Worm (Caenorhabditis elegans) whole organism, young adult: ENCODE measurements around the gene srh-148.

Experiments
- C06A6.2 ChIP-seq: fragments of 200-800 bp; sonication (Bioruptor generic); conservative IDR thresholded peaks from 2 replicates; pipeline ENCODE4 v1.3.6; 2022; ENCODE audit warnings: missing genetic modification characterization, missing compliant biosample characterization
- C17E4.6 ChIP-seq: fragments of 200-800 bp; sonication (Bioruptor generic); IDR thresholded peaks from 2 replicates; pipeline ENCODE4 v1.3.6; 2022; ENCODE audit warnings: missing genetic modification reagents, missing genetic modification characterization, missing compliant biosample characterization
- D2030.7 ChIP-seq: fragments of 200-800 bp; sonication (Bioruptor generic); IDR thresholded peaks from 2 replicates; pipeline ENCODE4 v1.3.6; 2022; ENCODE audit warnings: missing genetic modification reagents, missing genetic modification characterization, missing compliant biosample characterization
- F22D6.2 ChIP-seq: sonication (generic microtip); optimal IDR thresholded peaks from 2 replicates; lab custom pipeline; 2016; ENCODE audit warnings: mild to moderate bottlenecking, missing genetic modification characterization, missing compliant biosample characterization
- F33H1.4 ChIP-seq: fragments of 200-800 bp; sonication (Bioruptor generic); IDR thresholded peaks from 2 replicates; pipeline ENCODE4 v1.3.6; 2022; ENCODE audit warnings: missing genetic modification reagents, missing genetic modification characterization, missing compliant biosample characterization
- F55B11.4 ChIP-seq: sonication (generic microtip); optimal IDR thresholded peaks from 2 replicates; lab custom pipeline; 2016; ENCODE audit warnings: missing compliant biosample characterization, missing genetic modification characterization, borderline replicate concordance; ENCODE audit not compliant: insufficient read depth
- F57C9.4 ChIP-seq: sonication (generic microtip); optimal IDR thresholded peaks from 2 replicates; lab custom pipeline; 2017; ENCODE audit warnings: mild to moderate bottlenecking, missing genetic modification characterization, missing compliant biosample characterization
- Y53F4B.3 ChIP-seq: fragments of 200-800 bp; sonication (Bioruptor generic); IDR thresholded peaks from 2 replicates; pipeline ENCODE4 v1.3.6; 2022; ENCODE audit warnings: missing genetic modification reagents, missing genetic modification characterization, missing compliant biosample characterization
- Y56A3A.18 ChIP-seq: fragments of 200-800 bp; sonication (Bioruptor generic); IDR thresholded peaks from 2 replicates; pipeline ENCODE4 v1.3.6; 2022; ENCODE audit warnings: missing genetic modification reagents, missing genetic modification characterization, missing compliant biosample characterization
- Y67H2A.10 ChIP-seq: fragments of 200-800 bp; sonication (Bioruptor generic); conservative IDR thresholded peaks from 2 replicates; pipeline ENCODE4 v1.3.6; 2022; ENCODE audit warnings: missing genetic modification reagents, missing genetic modification characterization, missing compliant biosample characterization
- ZK185.1 ChIP-seq: sonication (generic microtip); optimal IDR thresholded peaks from 2 replicates; lab custom pipeline; 2016; ENCODE audit warnings: mild to moderate bottlenecking, missing genetic modification characterization, missing compliant biosample characterization; ENCODE audit not compliant: poor library complexity, severe bottlenecking
- aptf-3 ChIP-seq: fragments of 200-800 bp; sonication (Bioruptor generic); IDR thresholded peaks from 2 replicates; pipeline ENCODE4 v1.3.6; 2022; ENCODE audit warnings: missing genetic modification characterization, missing compliant biosample characterization
- bed-2 ChIP-seq: fragments of 200-800 bp; sonication (Bioruptor generic); IDR thresholded peaks from 2 replicates; pipeline ENCODE4 v1.3.6; 2022; ENCODE audit warnings: missing genetic modification reagents, missing genetic modification characterization, missing compliant biosample characterization
- ceh-100 ChIP-seq: fragments of 200-800 bp; sonication (Bioruptor generic); IDR thresholded peaks from 2 replicates; pipeline ENCODE4 v1.3.6; 2022; ENCODE audit warnings: missing genetic modification reagents, missing genetic modification characterization, missing compliant biosample characterization
- ceh-79 ChIP-seq: sonication (generic microtip); optimal IDR thresholded peaks from 2 replicates; lab custom pipeline; 2017; ENCODE audit warnings: mild to moderate bottlenecking, missing genetic modification characterization, missing compliant biosample characterization
- ceh-91 ChIP-seq: fragments of 200-800 bp; sonication (Bioruptor generic); IDR thresholded peaks from 2 replicates; pipeline ENCODE4 v1.3.6; 2022; ENCODE audit warnings: missing genetic modification reagents, missing genetic modification characterization, missing compliant biosample characterization
- dpff-1 ChIP-seq: sonication (generic microtip); optimal IDR thresholded peaks from 2 replicates; lab custom pipeline; 2017; ENCODE audit warnings: mild to moderate bottlenecking, missing genetic modification characterization, missing compliant biosample characterization
- dpl-1 ChIP-seq: fragments of 150-350 bp; optimal IDR thresholded peaks from 2 replicates; lab custom pipeline; 2014; ENCODE audit warnings: missing biosample characterization, missing genetic modification reagents, missing genetic modification characterization
- egl-44 ChIP-seq: fragments of 200-800 bp; sonication (Bioruptor generic); IDR thresholded peaks from 2 replicates; pipeline ENCODE4 v1.3.6; 2022; ENCODE audit warnings: missing genetic modification reagents, missing genetic modification characterization, missing compliant biosample characterization
- egrh-3 ChIP-seq: fragments of 200-800 bp; sonication (Bioruptor generic); IDR thresholded peaks from 2 replicates; pipeline ENCODE4 v1.3.6; 2022; ENCODE audit warnings: missing genetic modification reagents, missing genetic modification characterization, missing compliant biosample characterization
- ets-4 ChIP-seq: fragments of 200-800 bp; sonication (Bioruptor generic); optimal IDR thresholded peaks from 2 replicates; lab custom pipeline; 2018; ENCODE audit warnings: mild to moderate bottlenecking, missing genetic modification characterization, missing compliant biosample characterization
- hmg-20 ChIP-seq: fragments of 200-800 bp; sonication (Bioruptor generic); IDR thresholded peaks from 2 replicates; pipeline ENCODE4 v1.3.6; 2022; ENCODE audit warnings: missing genetic modification reagents, missing genetic modification characterization, missing compliant biosample characterization
- hsf-1 ChIP-seq: fragments of 200-800 bp; sonication (Bioruptor generic); IDR thresholded peaks from 2 replicates; pipeline ENCODE4 v1.3.6; 2022; ENCODE audit warnings: missing genetic modification reagents, missing genetic modification characterization, missing compliant biosample characterization
- lag-1 ChIP-seq: fragments of 200-800 bp; sonication (Bioruptor generic); IDR thresholded peaks from 2 replicates; pipeline ENCODE4 v1.3.6; 2022; ENCODE audit warnings: missing genetic modification reagents, missing genetic modification characterization, missing compliant biosample characterization
- lin-26 ChIP-seq: fragments of 200-800 bp; sonication (Bioruptor generic); IDR thresholded peaks from 2 replicates; pipeline ENCODE4 v1.3.6; 2022; ENCODE audit warnings: missing genetic modification reagents, missing genetic modification characterization, missing compliant biosample characterization
- lin-35 ChIP-seq, 3 experiments: fragments of 150-350 bp in 2 of 3; sonication (generic microtip) in 1 of 3; optimal IDR thresholded peaks; 2 replicates each; lab custom pipeline; 2014 to 2018; ENCODE audit warnings: missing biosample characterization in 3 of 3, missing genetic modification characterization in 3 of 3, missing genetic modification reagents in 3 of 3
- lin-40 ChIP-seq: sonication (generic microtip); optimal IDR thresholded peaks from 2 replicates; lab custom pipeline; 2016; ENCODE audit warnings: missing genetic modification characterization, mild to moderate bottlenecking, missing compliant biosample characterization, missing genotype, missing genetic modification reagents
- madf-10 ChIP-seq: sonication (generic microtip); optimal IDR thresholded peaks from 2 replicates; lab custom pipeline; 2016; ENCODE audit warnings: mild to moderate bottlenecking, missing genetic modification characterization, missing compliant biosample characterization
- madf-8 ChIP-seq: fragments of 200-800 bp; sonication (Bioruptor generic); conservative IDR thresholded peaks from 2 replicates; pipeline ENCODE4 v1.3.6; 2022; ENCODE audit warnings: missing genetic modification reagents, missing genetic modification characterization, missing compliant biosample characterization
- mcd-1 ChIP-seq: fragments of 200-800 bp; sonication (Bioruptor generic); IDR thresholded peaks from 2 replicates; pipeline ENCODE4 v1.3.6; 2022; ENCODE audit warnings: missing genetic modification reagents, missing genetic modification characterization, missing compliant biosample characterization
- nfya-2 ChIP-seq: fragments of 200-800 bp; sonication (Bioruptor generic); IDR thresholded peaks from 2 replicates; pipeline ENCODE4 v1.3.6; 2022; ENCODE audit warnings: missing genetic modification reagents, missing genetic modification characterization, missing compliant biosample characterization
- nfyb-1 ChIP-seq: fragments of 200-800 bp; sonication (Bioruptor generic); IDR thresholded peaks from 2 replicates; pipeline ENCODE4 v1.3.6; 2022; ENCODE audit warnings: missing genetic modification reagents, missing genetic modification characterization, missing compliant biosample characterization
- nhr-120 ChIP-seq: fragments of 200-800 bp; sonication (Bioruptor generic); IDR thresholded peaks from 2 replicates; pipeline ENCODE4 v1.3.6; 2022; ENCODE audit warnings: missing genetic modification characterization, missing compliant biosample characterization
- nhr-80 ChIP-seq: sonication (generic microtip); optimal IDR thresholded peaks from 2 replicates; lab custom pipeline; 2016; ENCODE audit warnings: missing genetic modification characterization, missing compliant biosample characterization
- nhr-90 ChIP-seq: sonication (generic microtip); optimal IDR thresholded peaks from 2 replicates; lab custom pipeline; 2016; ENCODE audit warnings: missing genotype, mild to moderate bottlenecking, missing genetic modification characterization, missing compliant biosample characterization
- rec-8 ChIP-seq, 2 experiments: sonication (generic microtip); optimal IDR thresholded peaks; 2 replicates each; lab custom pipeline; 2016; ENCODE audit warnings: mild to moderate bottlenecking in 2 of 2, missing genetic modification characterization in 2 of 2, missing genetic modification reagents in 2 of 2, missing genotype in 2 of 2, missing biosample characterization in 1 of 2, missing compliant biosample characterization in 1 of 2, moderate library complexity in 1 of 2
- repo-1 ChIP-seq: sonication (generic microtip); optimal IDR thresholded peaks from 2 replicates; lab custom pipeline; 2017; ENCODE audit warnings: mild to moderate bottlenecking, missing genetic modification characterization, missing compliant biosample characterization
- rpc-1 ChIP-seq, 2 experiments: fragments of 150-350 bp in 1 of 2; sonication (generic microtip) in 1 of 2; optimal IDR thresholded peaks; 2 replicates each; lab custom pipeline; 2014 to 2018; ENCODE audit warnings: missing biosample characterization in 1 of 2, missing genetic modification characterization in 1 of 2, missing genetic modification reagents in 1 of 2, missing genotype in 1 of 2
- snpc-1.3 ChIP-seq: sonication (generic microtip); optimal IDR thresholded peaks from 2 replicates; lab custom pipeline; 2017; ENCODE audit warnings: missing genetic modification characterization, mild to moderate bottlenecking, missing compliant biosample characterization, antibody characterized with exemption, moderate library complexity, missing genotype, missing genetic modification reagents; ENCODE audit not compliant: insufficient read depth
- somi-1 ChIP-seq: fragments of 200-800 bp; sonication (Bioruptor generic); optimal IDR thresholded peaks from 2 replicates; lab custom pipeline; 2018; ENCODE audit warnings: mild to moderate bottlenecking, missing genetic modification characterization, missing compliant biosample characterization
- sptf-2 ChIP-seq: fragments of 200-800 bp; sonication (Bioruptor generic); optimal IDR thresholded peaks from 2 replicates; lab custom pipeline; 2018; ENCODE audit warnings: mild to moderate bottlenecking, missing genetic modification characterization, missing compliant biosample characterization
- tbp1 ChIP-seq: fragments of 200-800 bp; sonication (Bioruptor generic); optimal IDR thresholded peaks from 2 replicates; lab custom pipeline; 2018; ENCODE audit warnings: mild to moderate bottlenecking, missing genetic modification characterization, missing compliant biosample characterization
- tlf-1 ChIP-seq: fragments of 200-800 bp; sonication (Bioruptor generic); optimal IDR thresholded peaks from 2 replicates; lab custom pipeline; 2018; ENCODE audit warnings: mild to moderate bottlenecking, missing genetic modification characterization, missing compliant biosample characterization
- xnd-1 ChIP-seq: sonication (generic microtip); optimal IDR thresholded peaks from 2 replicates; lab custom pipeline; 2016; ENCODE audit warnings: missing genotype, missing genetic modification reagents, missing genetic modification characterization, missing compliant biosample characterization
- ztf-22 ChIP-seq: fragments of 200-800 bp; sonication (Bioruptor generic); optimal IDR thresholded peaks from 2 replicates; lab custom pipeline; 2018; ENCODE audit warnings: mild to moderate bottlenecking, missing genetic modification characterization, moderate library complexity, missing compliant biosample characterization
- ztf-26 ChIP-seq: sonication (generic microtip); optimal IDR thresholded peaks from 2 replicates; lab custom pipeline; 2017; ENCODE audit warnings: missing genetic modification characterization, missing compliant biosample characterization
- ztf-3 ChIP-seq: fragments of 200-800 bp; sonication (Bioruptor generic); optimal IDR thresholded peaks from 2 replicates; lab custom pipeline; 2018; ENCODE audit warnings: mild to moderate bottlenecking, missing genetic modification characterization, missing compliant biosample characterization
- ztf-6 ChIP-seq: fragments of 200-800 bp; sonication (Bioruptor generic); IDR thresholded peaks from 2 replicates; pipeline ENCODE4 v1.3.6; 2022; ENCODE audit warnings: missing genetic modification reagents, missing genetic modification characterization, missing compliant biosample characterization

srh-148 gene

DNA sequence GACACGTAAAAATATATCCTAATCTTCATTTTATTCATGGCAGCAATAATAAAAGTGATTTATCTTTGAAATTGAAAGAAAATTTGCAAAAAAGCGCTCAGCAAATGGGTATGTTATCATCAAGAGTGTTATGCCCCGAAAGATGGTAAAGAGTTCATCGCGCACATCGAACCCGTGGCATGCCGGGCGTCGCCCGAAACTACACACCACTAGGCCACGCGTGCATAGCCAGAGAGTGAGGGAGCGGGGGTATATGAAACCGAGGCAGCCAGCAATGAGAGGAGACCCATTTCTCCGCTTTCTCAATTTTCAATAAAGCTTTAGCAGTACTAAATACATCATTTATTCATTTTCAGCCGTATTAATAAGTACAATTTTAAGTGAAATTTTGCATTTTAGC, 15.6 kb upstream of the srh-148 start (continued):
- TF ChIP-seq repo-1 (tag; lab: Kevin White, UChicago) (peak; percentile 93), dpff-1 (peak; percentile 79), D2030.7 (GFP tag; lab: Robert Waterston, UW) (peak; percentile 87), sptf-2 (GFP tag; lab: Kevin White, UChicago) (peak; percentile 91), ceh-91 (GFP tag; lab: Robert Waterston, UW) (peak; percentile 71), dpl-1 (GFP tag; lab: Kevin White, UChicago) (peak; percentile 8), egl-44 (GFP tag; lab: Robert Waterston, UW) (peak; percentile 96), nhr-90 (tag; lab: Kevin White, UChicago) (peak; percentile 98), mcd-1 (GFP tag; lab: Robert Waterston, UW) (peak; percentile 84), C17E4.6 (GFP tag; lab: Robert Waterston, UW) (peak; percentile 87), nhr-120 (peak; percentile 95), madf-10 (peak; percentile 87), F55B11.4 (tag; lab: Kevin White, UChicago) (no peak), xnd-1 (tag; lab: Kevin White, UChicago) (peak; percentile 12), ceh-100 (peak; percentile 81), F33H1.4 (peak; percentile 52), nhr-80 (tag; lab: Kevin White, UChicago) (peak; percentile 65), tbp1 (GFP tag; lab: Kevin White, UChicago) (peak; percentile 100), ZK185.1 (tag; lab: Kevin White, UChicago) (peak; percentile 95), lin-26 (GFP tag; lab: Robert Waterston, UW) (peak; percentile 99), egrh-3 (GFP tag; lab: Robert Waterston, UW) (peak; percentile 69), Y56A3A.18 (peak; percentile 91), rec-8 (tag; optimal IDR thresholded peaks at IDR 0.05; lab: Kevin White, UChicago) (peak; percentile 94 to 98), nfya-2 (GFP tag; lab: Robert Waterston, UW) (0 out of 2 replicates have a peak, but pooled peaks have one; percentile 49), tlf-1 (peak; percentile 39), ztf-6 (GFP tag; lab: Robert Waterston, UW) (peak; percentile 88), lin-35 (GFP tag; optimal IDR thresholded peaks at IDR 0.05; lab: Kevin White, UChicago) (peak in 2 of 3 experiments; percentile 30 to 82), rpc-1 (optimal IDR thresholded peaks at IDR 0.05; lab: Kevin White, UChicago) (peak; percentile 98), rpc-1 (tag; optimal IDR thresholded peaks at IDR 0.05; lab: Kevin White, UChicago) (peak; percentile 99), bed-2 (GFP tag; lab: Robert Waterston, UW) (peak; percentile 85; the same call in 1 of the 2 replicates), ztf-3 (GFP tag; lab: Kevin White, UChicago) (peak; percentile 79), hmg-20 (peak; percentile 81), C06A6.2 (GFP tag; lab: Robert Waterston, UW) (peak; percentile 83), lag-1 (GFP tag; lab: Robert Waterston, UW) (0 out of 2 replicates have a peak, but pooled peaks have one; percentile 63), F57C9.4 (tag; lab: Kevin White, UChicago) (peak; percentile 74), somi-1 (GFP tag; lab: Kevin White, UChicago) (peak; percentile 87), hsf-1 (GFP tag; lab: Robert Waterston, UW) (peak; percentile 67; the same call in 1 of the 2 replicates), madf-8 (GFP tag; lab: Robert Waterston, UW) (peak; percentile 43), lin-40 (tag; lab: Kevin White, UChicago) (no peak), ztf-22 (GFP tag; lab: Kevin White, UChicago) (peak; percentile 76), snpc-1.3 (tag; lab: Kevin White, UChicago) (peak; percentile 94), nfyb-1 (peak; percentile 94), Y53F4B.3 (GFP tag; lab: Robert Waterston, UW) (peak; percentile 50; the same call in 1 of the 2 replicates), ets-4 (GFP tag; lab: Kevin White, UChicago) (peak; percentile 90), ztf-26 (tag; lab: Kevin White, UChicago) (peak; percentile 93), ceh-79 (tag; lab: Kevin White, UChicago) (peak; percentile 97), F22D6.2 (tag; lab: Kevin White, UChicago) (peak; percentile 67), Y67H2A.10 (GFP tag; lab: Robert Waterston, UW) (no peak), aptf-3 (GFP tag; lab: Robert Waterston, UW) (peak; percentile 98)
